Worm (Caenorhabditis elegans): ENCODE data around the gene fipr-9.

Gene fipr-9

ce11 chrV:10204863-10205338, 16.6 kb upstream of the fipr-9 start, which contains the start of the genes ZK856.19 and ZK856.11 (continued):
- no peak for TF ChIP-seq vab-15 (tag; optimal IDR thresholded peaks at IDR 0.05)
- TF ChIP-seq zip-4 (GFP tag; optimal IDR thresholded peaks at IDR 0.05): peak; percentile 4
- no peak for TF ChIP-seq ceh-88 (GFP tag; IDR thresholded peaks at IDR 0.05)
- TF ChIP-seq aly-2 (tag; optimal IDR thresholded peaks at IDR 0.05): peak; percentile 39
- no peak for TF ChIP-seq nhr-28 (tag; optimal IDR thresholded peaks at IDR 0.05)
- TF ChIP-seq lsy-2 (tag; optimal IDR thresholded peaks at IDR 0.05): peak; percentile 79 to 88
- TF ChIP-seq swsn-7 (tag; optimal IDR thresholded peaks at IDR 0.05): peak; percentile 77
- TF ChIP-seq nhr-84 (tag; optimal IDR thresholded peaks at IDR 0.05): no peak
- TF ChIP-seq rnt-1 (tag; optimal IDR thresholded peaks at IDR 0.05): peak; percentile 70
- no peak for TF ChIP-seq unc-30 (tag; optimal IDR thresholded peaks at IDR 0.05)
- TF ChIP-seq nhr-47 (tag; optimal IDR thresholded peaks at IDR 0.05): peak; percentile 83
- peak; percentile 37 for TF ChIP-seq lin-39 (tag; optimal IDR thresholded peaks at IDR 0.05)
- TF ChIP-seq lin-14 (GFP tag; optimal IDR thresholded peaks at IDR 0.05): peak; percentile 69
- peak; percentile 0 for TF ChIP-seq sox-4 (tag; optimal IDR thresholded peaks at IDR 0.05)
- TF ChIP-seq lin-13 (GFP tag; optimal IDR thresholded peaks at IDR 0.05): peak; percentile 1
- TF ChIP-seq mab-9 (GFP tag; IDR thresholded peaks at IDR 0.05): no peak
- TF ChIP-seq C34B4.2 (tag; optimal IDR thresholded peaks at IDR 0.05): no peak
- TF ChIP-seq elt-3 (tag; optimal IDR thresholded peaks at IDR 0.05): peak in 2 of 6 experiments; percentile 2 to 18
- no peak for TF ChIP-seq pax-3 (tag; optimal IDR thresholded peaks at IDR 0.05)
- TF ChIP-seq tlp-1 (tag; optimal IDR thresholded peaks at IDR 0.05): no peak
- TF ChIP-seq fkh-8 (tag; optimal IDR thresholded peaks at IDR 0.05): no peak
- no peak for TF ChIP-seq unc-62 (GFP tag; optimal IDR thresholded peaks at IDR 0.05)
- peak; percentile 77 for TF ChIP-seq xbp-1 (tag; optimal IDR thresholded peaks at IDR 0.05)
- no peak for TF ChIP-seq zag-1 (tag; optimal IDR thresholded peaks at IDR 0.05)
- no peak for TF ChIP-seq ceh-63 (GFP tag; optimal IDR thresholded peaks at IDR 0.05)
- no peak for TF ChIP-seq ceh-8 (GFP tag; optimal IDR thresholded peaks at IDR 0.05)
- TF ChIP-seq fkh-4 (tag; optimal IDR thresholded peaks at IDR 0.05; ENCODE audit: borderline replicate concordance): no peak
- peak; percentile 54 for TF ChIP-seq unc-86 (tag; optimal IDR thresholded peaks at IDR 0.05)
- no peak for TF ChIP-seq hpl-2 (GFP tag; optimal IDR thresholded peaks at IDR 0.05)
- TF ChIP-seq sup-37 (GFP tag; optimal IDR thresholded peaks at IDR 0.05): no peak
- peak; percentile 78 for TF ChIP-seq tbx-2 (tag; optimal IDR thresholded peaks at IDR 0.05)
- peak; percentile 78 for TF ChIP-seq lin-15B (tag; optimal IDR thresholded peaks at IDR 0.05)
- peak; percentile 86 for TF ChIP-seq nhr-85 (tag)
- TF ChIP-seq snu-23 (GFP tag; optimal IDR thresholded peaks at IDR 0.05): peak; percentile 79
- TF ChIP-seq ceh-90 (tag; optimal IDR thresholded peaks at IDR 0.05): no peak
- TF ChIP-seq ama-1 (optimal IDR thresholded peaks at IDR 0.05): peak; percentile 6
- TF ChIP-seq Y116A8C.19 (tag; optimal IDR thresholded peaks at IDR 0.05; ENCODE audit: borderline replicate concordance): no peak
- peak; percentile 58 for TF ChIP-seq isw-1 (GFP tag; IDR thresholded peaks at IDR 0.05)
- TF ChIP-seq C04F5.9 (tag; optimal IDR thresholded peaks at IDR 0.05): no peak
- TF ChIP-seq lin-35 (GFP tag; optimal IDR thresholded peaks at IDR 0.05): peak; percentile 70 to 75
- peak; percentile 40 for TF ChIP-seq irx-1 (tag; optimal IDR thresholded peaks at IDR 0.05)
- no peak for TF ChIP-seq nhr-237 (tag; optimal IDR thresholded peaks at IDR 0.05)
- TF ChIP-seq nhr-19 (GFP tag; conservative IDR thresholded peaks at IDR 0.05): peak; percentile 75
- TF ChIP-seq sptf-1 (tag; optimal IDR thresholded peaks at IDR 0.05): no peak
- TF ChIP-seq nhr-76 (tag; optimal IDR thresholded peaks at IDR 0.05): no peak
- peak; percentile 76 for TF ChIP-seq blmp-1 (tag; optimal IDR thresholded peaks at IDR 0.05)
- peak; percentile 21 to 47 (median 40) for TF ChIP-seq ceh-82 (tag; optimal IDR thresholded peaks at IDR 0.05)
- no peak for TF ChIP-seq pag-3 (tag; optimal IDR thresholded peaks at IDR 0.05; ENCODE audit: borderline replicate concordance, insufficient read depth)
- peak; percentile 69 for TF ChIP-seq dsc-1 (tag; optimal IDR thresholded peaks at IDR 0.05)
- peak; percentile 69 for TF ChIP-seq snpc-4 (tag; optimal IDR thresholded peaks at IDR 0.05)
- TF ChIP-seq unc-98 (GFP tag; IDR thresholded peaks at IDR 0.05): no peak
- TF ChIP-seq ets-5 (GFP tag; IDR thresholded peaks at IDR 0.05): no peak
- peak; percentile 50 for TF ChIP-seq lir-3 (tag; optimal IDR thresholded peaks at IDR 0.05; ENCODE audit: poor library complexity)

All from whole organism, L1 larva.